Fruit fly (Drosophila melanogaster) whole organism, embryonic: ENCODE results near the gene CG15728.
A peak's percentile ranks its signal among the peaks of the same experiment; 100 is the strongest.

ENCODE experiments used
- Atf3 ChIP-seq: fragments of 200-800 bp; sonication (Bioruptor generic); optimal IDR thresholded peaks from 3 replicates; lab custom pipeline; 2016; ENCODE audit warnings: missing biosample characterization, missing genetic modification characterization
- CG10267 ChIP-seq: fragments of 200-800 bp; sonication (Bioruptor generic); optimal IDR thresholded peaks from 2 replicates; lab custom pipeline; 2018; ENCODE audit warnings: missing biosample characterization, mild to moderate bottlenecking, missing genetic modification characterization, moderate library complexity
- CG10274 ChIP-seq: fragments of 200-800 bp; sonication (Bioruptor generic); optimal IDR thresholded peaks from 3 replicates; lab custom pipeline; 2017; ENCODE audit warnings: missing biosample characterization, mild to moderate bottlenecking, missing genetic modification characterization
- CG11696 ChIP-seq: fragments of 200-800 bp; sonication (Bioruptor generic); IDR thresholded peaks from 2 replicates; pipeline ENCODE4 v1.3.6; 2022; ENCODE audit warnings: missing biosample characterization, missing genetic modification characterization
- CG12659 ChIP-seq: fragments of 200-800 bp; sonication (Bioruptor generic); optimal IDR thresholded peaks from 3 replicates; lab custom pipeline; 2017; ENCODE audit warnings: mild to moderate bottlenecking, missing biosample characterization, missing genetic modification reagents, missing genetic modification characterization
- CG16779 ChIP-seq: fragments of 200-800 bp; sonication (Bioruptor generic); IDR thresholded peaks from 2 replicates; pipeline ENCODE4 v1.3.6; 2022; ENCODE audit warnings: missing biosample characterization, missing genetic modification characterization
- CG2712 ChIP-seq: fragments of 200-800 bp; optimal IDR thresholded peaks from 3 replicates; lab custom pipeline; 2019; ENCODE audit warnings: missing biosample characterization, mild to moderate bottlenecking, missing genetic modification characterization, moderate library complexity
- CG30403 ChIP-seq: fragments of 200-800 bp; sonication (Bioruptor generic); optimal IDR thresholded peaks from 3 replicates; lab custom pipeline; 2016; ENCODE audit warnings: missing biosample characterization, missing genetic modification characterization
- CG31388 ChIP-seq: fragments of 200-800 bp; sonication (Bioruptor generic); optimal IDR thresholded peaks from 2 replicates; lab custom pipeline; 2016; ENCODE audit warnings: missing biosample characterization, missing genetic modification characterization
- CG4820 ChIP-seq: fragments of 200-800 bp; sonication (Bioruptor generic); optimal IDR thresholded peaks from 3 replicates; lab custom pipeline; 2016; ENCODE audit warnings: missing biosample characterization, missing genetic modification characterization
- CG5953 ChIP-seq: fragments of 200-800 bp; sonication (Bioruptor generic); IDR thresholded peaks from 2 replicates; pipeline ENCODE4 v1.3.6; 2022; ENCODE audit warnings: missing biosample characterization, missing genetic modification characterization
- CG6175 ChIP-seq: fragments of 200-800 bp; sonication (Bioruptor generic); IDR thresholded peaks from 3 replicates; pipeline ENCODE4 v1.3.6; 2022; ENCODE audit warnings: missing biosample characterization, missing genetic modification characterization
- CG6654 ChIP-seq: fragments of 200-800 bp; sonication (Bioruptor generic); optimal IDR thresholded peaks from 2 replicates; lab custom pipeline; 2017; ENCODE audit warnings: missing biosample characterization, mild to moderate bottlenecking, missing genetic modification characterization
- CG6689 ChIP-seq: fragments of 200-800 bp; sonication (Bioruptor generic); IDR thresholded peaks from 2 replicates; pipeline ENCODE4 v1.3.6; 2022; ENCODE audit warnings: missing biosample characterization, missing genetic modification characterization
- CG6765 ChIP-seq: fragments of 200-800 bp; sonication (Bioruptor generic); optimal IDR thresholded peaks from 3 replicates; lab custom pipeline; 2017; ENCODE audit warnings: missing biosample characterization, mild to moderate bottlenecking, missing genetic modification characterization
- CG6791 ChIP-seq: fragments of 200-800 bp; sonication (Bioruptor generic); IDR thresholded peaks from 3 replicates; pipeline ENCODE4 v1.3.6; 2022; ENCODE audit warnings: missing biosample characterization, missing genetic modification characterization; ENCODE audit not compliant: partially characterized antibody
- CG7987 ChIP-seq: fragments of 200-800 bp; sonication (Bioruptor generic); optimal IDR thresholded peaks from 2 replicates; lab custom pipeline; 2018; ENCODE audit warnings: missing biosample characterization, mild to moderate bottlenecking, missing genetic modification characterization, moderate library complexity
- CG8089 ChIP-seq: fragments of 200-800 bp; sonication (Bioruptor generic); optimal IDR thresholded peaks from 3 replicates; lab custom pipeline; 2016; ENCODE audit warnings: missing biosample characterization, missing genetic modification characterization
- CG8281 ChIP-seq: fragments of 200-800 bp; sonication (Bioruptor generic); optimal IDR thresholded peaks from 2 replicates; lab custom pipeline; 2018; ENCODE audit warnings: missing biosample characterization, mild to moderate bottlenecking, missing genetic modification characterization, moderate library complexity
- CG9215 ChIP-seq: fragments of 200-800 bp; sonication (Bioruptor generic); IDR thresholded peaks from 2 replicates; pipeline ENCODE4 v1.3.6; 2022; ENCODE audit warnings: missing biosample characterization, missing genetic modification characterization
- CG9797 ChIP-seq: fragments of 200-800 bp; sonication (Bioruptor generic); optimal IDR thresholded peaks from 3 replicates; lab custom pipeline; 2018; ENCODE audit warnings: missing biosample characterization, mild to moderate bottlenecking, missing genetic modification characterization
- Fer3 ChIP-seq: fragments of 200-800 bp; sonication (Bioruptor generic); optimal IDR thresholded peaks from 2 replicates; lab custom pipeline; 2018; ENCODE audit warnings: missing biosample characterization, mild to moderate bottlenecking, missing genetic modification characterization, moderate library complexity
- MTF-1 ChIP-seq: fragments of 200-800 bp; sonication (Bioruptor generic); optimal IDR thresholded peaks from 2 replicates; lab custom pipeline; 2018; ENCODE audit warnings: missing biosample characterization, mild to moderate bottlenecking, missing genetic modification characterization, borderline replicate concordance
- Mad ChIP-seq: fragments of 200-800 bp; sonication (Bioruptor generic); optimal IDR thresholded peaks from 2 replicates; lab custom pipeline; 2016; ENCODE audit warnings: missing biosample characterization, missing genetic modification characterization
- Mrtf ChIP-seq: fragments of 200-800 bp; sonication (Bioruptor generic); IDR thresholded peaks from 3 replicates; pipeline ENCODE4 v1.3.6; 2022; ENCODE audit warnings: missing biosample characterization, missing genetic modification characterization
- Myb ChIP-seq: fragments of 200-800 bp; sonication (Bioruptor generic); optimal IDR thresholded peaks from 2 replicates; lab custom pipeline; 2016; ENCODE audit warnings: missing biosample characterization, missing genetic modification characterization
- Optix ChIP-seq: fragments of 200-800 bp; sonication (Bioruptor generic); IDR thresholded peaks from 3 replicates; pipeline ENCODE4 v1.3.6; 2022; ENCODE audit warnings: missing biosample characterization, missing genetic modification characterization
- Side ChIP-seq: fragments of 200-800 bp; sonication (Bioruptor generic); optimal IDR thresholded peaks from 2 replicates; lab custom pipeline; 2016; ENCODE audit warnings: missing biosample characterization, missing genetic modification characterization
- Vsx1 ChIP-seq: fragments of 200-800 bp; sonication (Bioruptor generic); optimal IDR thresholded peaks from 2 replicates; lab custom pipeline; 2017; ENCODE audit warnings: missing biosample characterization, mild to moderate bottlenecking, missing genetic modification characterization, missing genetic modification reagents
- Xbp1 ChIP-seq: fragments of 200-800 bp; sonication (Bioruptor generic); optimal IDR thresholded peaks from 3 replicates; lab custom pipeline; 2016; ENCODE audit warnings: missing biosample characterization, mild to moderate bottlenecking, missing genetic modification characterization
- ash1 ChIP-seq: fragments of 200-800 bp; sonication (Bioruptor generic); optimal IDR thresholded peaks from 2 replicates; lab custom pipeline; 2018; ENCODE audit warnings: missing biosample characterization, mild to moderate bottlenecking, missing genetic modification characterization
- cad ChIP-seq: fragments of >200 bp; optimal IDR thresholded peaks from 2 replicates; lab custom pipeline; 2017; ENCODE audit warnings: missing biosample characterization, missing genetic modification characterization
- cato ChIP-seq: fragments of 200-800 bp; sonication (Bioruptor generic); optimal IDR thresholded peaks from 2 replicates; lab custom pipeline; 2016; ENCODE audit warnings: missing biosample characterization, missing genetic modification characterization, borderline replicate concordance
- cg ChIP-seq: fragments of 200-800 bp; sonication (Bioruptor generic); optimal IDR thresholded peaks from 3 replicates; lab custom pipeline; 2019; ENCODE audit warnings: missing biosample characterization, mild to moderate bottlenecking, missing genetic modification characterization, moderate library complexity
- corto ChIP-seq: fragments of 200-800 bp; sonication (Bioruptor generic); optimal IDR thresholded peaks from 2 replicates; lab custom pipeline; 2016; ENCODE audit warnings: missing biosample characterization, mild to moderate bottlenecking, missing genetic modification characterization, moderate library complexity
- dati ChIP-seq: fragments of 200-800 bp; sonication (Bioruptor generic); IDR thresholded peaks from 2 replicates; pipeline ENCODE4 v1.3.6; 2022; ENCODE audit warnings: missing biosample characterization, missing genetic modification characterization
- ems ChIP-seq: fragments of 200-800 bp; sonication (Bioruptor generic); optimal IDR thresholded peaks from 3 replicates; lab custom pipeline; 2016; ENCODE audit warnings: missing biosample characterization, missing genetic modification characterization
- grn ChIP-seq: fragments of 200-800 bp; sonication (Bioruptor generic); optimal IDR thresholded peaks from 3 replicates; lab custom pipeline; 2017; ENCODE audit warnings: missing biosample characterization, missing genetic modification characterization
- lmd ChIP-seq: fragments of 200-800 bp; sonication (Bioruptor generic); IDR thresholded peaks from 2 replicates; pipeline ENCODE4 v1.3.6; 2022; ENCODE audit warnings: missing biosample characterization, missing genetic modification characterization
- mld ChIP-seq: fragments of 200-800 bp; sonication (Bioruptor generic); IDR thresholded peaks from 3 replicates; pipeline ENCODE4 v1.3.6; 2022; ENCODE audit warnings: missing biosample characterization, missing genetic modification characterization; ENCODE audit not compliant: partially characterized antibody
- oc ChIP-seq: fragments of 200-800 bp; sonication (Bioruptor generic); optimal IDR thresholded peaks from 2 replicates; lab custom pipeline; 2018; ENCODE audit warnings: missing biosample characterization, mild to moderate bottlenecking, missing genetic modification characterization, moderate library complexity
- onecut ChIP-seq: fragments of 200-800 bp; sonication (Bioruptor generic); IDR thresholded peaks from 2 replicates; pipeline ENCODE4 v1.3.6; 2022; ENCODE audit warnings: missing biosample characterization, missing genetic modification characterization
- pita ChIP-seq: fragments of 200-800 bp; sonication (Bioruptor generic); optimal IDR thresholded peaks from 2 replicates; lab custom pipeline; 2017; ENCODE audit warnings: missing biosample characterization, mild to moderate bottlenecking, missing genetic modification characterization
- row ChIP-seq: fragments of 200-800 bp; sonication (Bioruptor generic); IDR thresholded peaks from 3 replicates; pipeline ENCODE4 v1.3.6; 2022; ENCODE audit warnings: missing biosample characterization, missing genetic modification characterization
- run ChIP-seq: fragments of 200-800 bp; sonication (Bioruptor generic); optimal IDR thresholded peaks from 3 replicates; lab custom pipeline; 2018; ENCODE audit warnings: missing biosample characterization, mild to moderate bottlenecking, missing genetic modification characterization
- sens ChIP-seq: fragments of 200-800 bp; sonication (Bioruptor generic); peaks from one replicate; lab custom pipeline; 2016; ENCODE audit warnings: missing biosample characterization, missing genetic modification characterization
- sima ChIP-seq: fragments of 200-800 bp; sonication (Bioruptor generic); optimal IDR thresholded peaks from 2 replicates; lab custom pipeline; 2016; ENCODE audit warnings: missing biosample characterization, missing genetic modification characterization
- slou ChIP-seq: fragments of 200-800 bp; sonication (Bioruptor generic); optimal IDR thresholded peaks from 3 replicates; lab custom pipeline; 2016; ENCODE audit warnings: missing biosample characterization, missing genetic modification characterization
- sr ChIP-seq: fragments of 200-800 bp; sonication (Bioruptor generic); IDR thresholded peaks from 3 replicates; pipeline ENCODE4 v1.3.6; 2022; ENCODE audit warnings: missing biosample characterization, missing genetic modification characterization
- toy ChIP-seq: fragments of 200-800 bp; sonication (Bioruptor generic); IDR thresholded peaks from 2 replicates; pipeline ENCODE4 v1.3.6; 2022; ENCODE audit warnings: missing biosample characterization, missing genetic modification characterization
- trem ChIP-seq: fragments of 200-800 bp; optimal IDR thresholded peaks from 3 replicates; lab custom pipeline; 2019; ENCODE audit warnings: missing biosample characterization, mild to moderate bottlenecking, missing genetic modification characterization, moderate library complexity
- vvl ChIP-seq: fragments of 200-800 bp; sonication (Bioruptor generic); IDR thresholded peaks from 2 replicates; pipeline ENCODE4 v1.3.6; 2022; ENCODE audit warnings: missing biosample characterization, missing genetic modification characterization

Gene CG15728

dm6 chrX:12654288-12654729 lies 30.2 kb downstream of the CG15728 start (continued):
- TF ChIP-seq CG9797 (no peak), ash1 (GFP tag; lab: Kevin White, UChicago) (no peak), trem (peak; percentile 26), CG11696 (GFP tag; lab: Robert Waterston, UW) (no peak), sr (GFP tag; lab: Robert Waterston, UW) (no peak), CG4820 (GFP tag; lab: Kevin White, UChicago) (no peak), lmd (GFP tag; lab: Robert Waterston, UW) (no peak), CG5953 (GFP tag; lab: Robert Waterston, UW) (no peak), CG31388 (GFP tag; lab: Kevin White, UChicago) (no peak), corto (GFP tag; lab: Kevin White, UChicago) (no peak), sens (GFP tag; lab: Kevin White, UChicago) (peak; percentile 70), CG16779 (GFP tag; lab: Robert Waterston, UW) (no peak), ems (no peak), dati (GFP tag; lab: Robert Waterston, UW) (no peak), Side (peak; percentile 34), CG8281 (tag; lab: Kevin White, UChicago) (no peak), mld (0 out of 3 replicates have a peak, but pooled peaks have one; percentile 47), run (tag; lab: Kevin White, UChicago) (no peak), CG6689 (no peak), Fer3 (tag; lab: Kevin White, UChicago) (no peak), Mrtf (GFP tag; lab: Robert Waterston, UW) (no peak), CG6791 (GFP tag; lab: Robert Waterston, UW) (peak; percentile 81), grn (GFP tag; lab: Kevin White, UChicago) (no peak), cg (GFP tag; lab: Kevin White, UChicago) (peak; percentile 100), sima (GFP tag; lab: Kevin White, UChicago) (no peak), slou (GFP tag; lab: Kevin White, UChicago) (no peak), CG6765 (GFP tag; lab: Kevin White, UChicago) (no peak), CG30403 (GFP tag; lab: Kevin White, UChicago) (no peak), CG7987 (GFP tag; lab: Kevin White, UChicago) (no peak), CG10267 (tag; lab: Kevin White, UChicago) (peak; percentile 36), Vsx1 (GFP tag; lab: Kevin White, UChicago) (no peak), Xbp1 (GFP tag; lab: Kevin White, UChicago) (no peak), MTF-1 (GFP tag; lab: Kevin White, UChicago) (no peak), cad (no peak), cato (GFP tag; lab: Kevin White, UChicago) (no peak), CG9215 (GFP tag; lab: Robert Waterston, UW) (no peak), Myb (GFP tag; lab: Kevin White, UChicago) (no peak), CG6654 (GFP tag; lab: Kevin White, UChicago) (no peak), toy (GFP tag; lab: Robert Waterston, UW) (no peak), oc (tag; lab: Kevin White, UChicago) (peak; percentile 6), CG12659 (GFP tag; lab: Kevin White, UChicago) (no peak), row (GFP tag; lab: Robert Waterston, UW) (peak; percentile 8; the same call in 1 of the 3 replicates), CG2712 (peak; percentile 28), Mad (GFP tag; lab: Kevin White, UChicago) (no peak), CG10274 (GFP tag; lab: Kevin White, UChicago) (no peak), vvl (no peak), Optix (GFP tag; lab: Robert Waterston, UW) (no peak), pita (GFP tag; lab: Kevin White, UChicago) (no peak), Atf3 (no peak), CG8089 (GFP tag; lab: Kevin White, UChicago) (no peak), CG6175 (GFP tag; lab: Robert Waterston, UW) (no peak), onecut (GFP tag; lab: Robert Waterston, UW) (peak; percentile 64)
